Worm (Caenorhabditis elegans) whole organism, L1 larva: ENCODE data around the gene oig-5.

Source experiments
- C04F5.9 ChIP-seq: sonication (generic microtip); optimal IDR thresholded peaks from 2 replicates; lab custom pipeline; 2016; ENCODE audit warnings: missing genetic modification characterization, missing compliant biosample characterization
- C16A3.4 ChIP-seq: fragments of 150-350 bp; optimal IDR thresholded peaks from 2 replicates; lab custom pipeline; 2014; ENCODE audit warnings: missing biosample characterization, missing genetic modification characterization
- C34B4.2 ChIP-seq: sonication (generic microtip); optimal IDR thresholded peaks from 2 replicates; lab custom pipeline; 2017; ENCODE audit warnings: mild to moderate bottlenecking, missing genetic modification characterization, missing compliant biosample characterization
- Y116A8C.19 ChIP-seq: sonication (generic microtip); optimal IDR thresholded peaks from 2 replicates; lab custom pipeline; 2016; ENCODE audit warnings: missing compliant biosample characterization, missing genetic modification characterization, borderline replicate concordance
- ama-1 ChIP-seq: fragments of 150-350 bp; optimal IDR thresholded peaks from 2 replicates; lab custom pipeline; 2014
- ceh-82 ChIP-seq, 3 experiments: fragments of 150-350 bp in 1 of 3; sonication (generic microtip) in 2 of 3; optimal IDR thresholded peaks; 2 replicates each; lab custom pipeline; 2014 to 2017; ENCODE audit warnings: missing biosample characterization in 3 of 3, missing genetic modification characterization in 3 of 3
- ceh-88 ChIP-seq: fragments of 200-800 bp; sonication (Bioruptor generic); IDR thresholded peaks from 2 replicates; pipeline ENCODE4 v1.3.6; 2022; ENCODE audit warnings: missing genetic modification characterization, missing compliant biosample characterization
- ceh-90 ChIP-seq: sonication (generic microtip); optimal IDR thresholded peaks from 2 replicates; lab custom pipeline; 2016; ENCODE audit warnings: missing genetic modification characterization, missing compliant biosample characterization
- ces-1 ChIP-seq: fragments of 150-350 bp; optimal IDR thresholded peaks from 2 replicates; lab custom pipeline; 2014; ENCODE audit warnings: missing biosample characterization, missing genetic modification reagents, missing genetic modification characterization
- dpl-1 ChIP-seq, 3 experiments: fragments of 150-350 bp in 2 of 3; sonication (generic microtip) in 1 of 3; optimal IDR thresholded peaks; 2 replicates each; lab custom pipeline; 2014 to 2017; ENCODE audit warnings: missing biosample characterization in 3 of 3, missing genetic modification characterization in 3 of 3, missing genetic modification reagents in 3 of 3
- dsc-1 ChIP-seq: sonication (generic microtip); optimal IDR thresholded peaks from 2 replicates; lab custom pipeline; 2016; ENCODE audit warnings: mild to moderate bottlenecking, missing genetic modification characterization, missing compliant biosample characterization
- efl-1 ChIP-seq, 4 experiments: fragments of 150-350 bp; optimal IDR thresholded peaks in 3 of 4; peaks in 1 of 4; 1 replicate in 1 of 4; 2 replicates in 3 of 4; lab custom pipeline; 2014; ENCODE audit warnings: missing biosample characterization in 2 of 4, missing genetic modification characterization in 2 of 4, missing genetic modification reagents in 2 of 4
- elt-2 ChIP-seq: sonication (generic microtip); optimal IDR thresholded peaks from 2 replicates; lab custom pipeline; 2016; ENCODE audit warnings: missing genetic modification characterization, mild to moderate bottlenecking, inconsistent platforms, missing compliant biosample characterization, missing genetic modification reagents
- elt-3 ChIP-seq, 6 experiments: fragments of 150-350 bp in 1 of 6; sonication (generic microtip); optimal IDR thresholded peaks; 2 replicates each; lab custom pipeline; 2017 to 2018; ENCODE audit warnings: missing biosample characterization in 6 of 6, missing genetic modification characterization in 6 of 6, inconsistent platforms in 1 of 6
- fos-1 ChIP-seq: fragments of 150-350 bp; optimal IDR thresholded peaks from 2 replicates; lab custom pipeline; 2014; ENCODE audit warnings: missing biosample characterization, missing genetic modification characterization
- grh-1 ChIP-seq: fragments of 200-800 bp; sonication (Bioruptor generic); IDR thresholded peaks from 2 replicates; pipeline ENCODE4 v1.3.6; 2022; ENCODE audit warnings: missing genetic modification reagents, missing genetic modification characterization, missing compliant biosample characterization
- lin-15B ChIP-seq: fragments of 150-350 bp; sonication (generic microtip); optimal IDR thresholded peaks from 3 replicates; lab custom pipeline; 2014; ENCODE audit warnings: missing biosample characterization, missing genetic modification characterization
- lin-35 ChIP-seq, 2 experiments: fragments of 150-350 bp; optimal IDR thresholded peaks; 2 replicates each; lab custom pipeline; 2014; ENCODE audit warnings: missing biosample characterization in 2 of 2, missing genetic modification characterization in 2 of 2, missing genetic modification reagents in 2 of 2
- lir-3 ChIP-seq: sonication (generic microtip); optimal IDR thresholded peaks from 2 replicates; lab custom pipeline; 2016; ENCODE audit warnings: mild to moderate bottlenecking, missing genetic modification characterization, moderate library complexity, missing compliant biosample characterization; ENCODE audit not compliant: poor library complexity
- lsy-2 ChIP-seq, 2 experiments: fragments of 150-350 bp; optimal IDR thresholded peaks; 2 replicates each; lab custom pipeline; 2014; ENCODE audit warnings: missing biosample characterization in 2 of 2, missing genetic modification characterization in 2 of 2
- mdl-1 ChIP-seq, 2 experiments: fragments of 150-350 bp; optimal IDR thresholded peaks; 2 replicates each; lab custom pipeline; 2014 to 2017; ENCODE audit warnings: missing biosample characterization in 2 of 2, missing genetic modification characterization in 2 of 2, inconsistent platforms in 1 of 2
- mef-2 ChIP-seq: fragments of 150-350 bp; optimal IDR thresholded peaks from 2 replicates; lab custom pipeline; 2014; ENCODE audit warnings: missing biosample characterization, missing genetic modification characterization
- mep-1 ChIP-seq: fragments of 150-350 bp; optimal IDR thresholded peaks from 2 replicates; lab custom pipeline; 2014; ENCODE audit warnings: missing biosample characterization, missing genetic modification characterization
- nhr-237 ChIP-seq: fragments of 150-350 bp; optimal IDR thresholded peaks from 2 replicates; lab custom pipeline; 2014; ENCODE audit warnings: missing biosample characterization, missing genetic modification characterization
- nhr-28 ChIP-seq: fragments of 150-350 bp; optimal IDR thresholded peaks from 2 replicates; lab custom pipeline; 2014; ENCODE audit warnings: missing biosample characterization, missing genetic modification characterization
- nhr-84 ChIP-seq: sonication (generic microtip); optimal IDR thresholded peaks from 2 replicates; lab custom pipeline; 2017; ENCODE audit warnings: missing biosample characterization, missing genetic modification characterization
- nhr-85 ChIP-seq: sonication (generic microtip); peaks from one replicate; lab custom pipeline; 2016; ENCODE audit warnings: missing genetic modification characterization, inconsistent platforms, missing compliant biosample characterization
- nhr-90 ChIP-seq: sonication (generic microtip); optimal IDR thresholded peaks from 2 replicates; lab custom pipeline; 2016; ENCODE audit warnings: mild to moderate bottlenecking, missing genetic modification characterization, missing compliant biosample characterization; ENCODE audit not compliant: poor library complexity
- rnt-1 ChIP-seq: sonication (generic microtip); optimal IDR thresholded peaks from 2 replicates; lab custom pipeline; 2016; ENCODE audit warnings: mild to moderate bottlenecking, missing genetic modification characterization, moderate library complexity, missing compliant biosample characterization
- skn-1 ChIP-seq: fragments of 150-350 bp; optimal IDR thresholded peaks from 2 replicates; lab custom pipeline; 2014; ENCODE audit warnings: missing biosample characterization, missing genetic modification characterization
- snpc-4 ChIP-seq: fragments of 150-350 bp; optimal IDR thresholded peaks from 2 replicates; lab custom pipeline; 2014; ENCODE audit warnings: missing biosample characterization, missing genetic modification characterization
- snu-23 ChIP-seq: sonication (generic microtip); optimal IDR thresholded peaks from 2 replicates; lab custom pipeline; 2016; ENCODE audit warnings: missing genetic modification characterization, missing compliant biosample characterization
- sox-4 ChIP-seq: sonication (generic microtip); optimal IDR thresholded peaks from 2 replicates; lab custom pipeline; 2016; ENCODE audit warnings: missing genetic modification characterization, missing compliant biosample characterization
- sptf-1 ChIP-seq: fragments of 150-350 bp; optimal IDR thresholded peaks from 2 replicates; lab custom pipeline; 2014; ENCODE audit warnings: missing biosample characterization, missing genetic modification characterization
- unc-130 ChIP-seq: fragments of 150-350 bp; optimal IDR thresholded peaks from 2 replicates; lab custom pipeline; 2017; ENCODE audit warnings: missing biosample characterization, missing genetic modification characterization, inconsistent platforms
- unc-30 ChIP-seq: sonication (generic microtip); optimal IDR thresholded peaks from 2 replicates; lab custom pipeline; 2017; ENCODE audit warnings: missing biosample characterization, missing genetic modification characterization
- unc-62 ChIP-seq: fragments of 150-350 bp; optimal IDR thresholded peaks from 2 replicates; lab custom pipeline; 2014; ENCODE audit warnings: missing biosample characterization, missing genetic modification reagents, missing genetic modification characterization
- unc-98 ChIP-seq: fragments of 200-800 bp; sonication (Bioruptor generic); IDR thresholded peaks from 2 replicates; pipeline ENCODE4 v1.3.6; 2022; ENCODE audit warnings: missing genetic modification characterization, missing compliant biosample characterization
- vab-15 ChIP-seq: sonication (generic microtip); optimal IDR thresholded peaks from 2 replicates; lab custom pipeline; 2017; ENCODE audit warnings: missing genotype, mild to moderate bottlenecking, missing genetic modification characterization, missing compliant biosample characterization
- xbp-1 ChIP-seq: sonication (generic microtip); optimal IDR thresholded peaks from 2 replicates; lab custom pipeline; 2016; ENCODE audit warnings: missing genetic modification characterization, missing compliant biosample characterization
- ztf-11 ChIP-seq, 2 experiments: sonication (generic microtip); optimal IDR thresholded peaks; 2 replicates each; lab custom pipeline; 2016 to 2017; ENCODE audit warnings: missing genetic modification characterization in 2 of 2, missing biosample characterization in 1 of 2, missing compliant biosample characterization in 1 of 2

The oig-5 gene

ce11 chrIV:14795918-14796488 lies 11.0 kb upstream of the oig-5 start, which contains the start of gene coq-3:
Gene coq-3 (minus strand): TSS chrIV:14796324.
- TF ChIP-seq ztf-11 (tag; optimal IDR thresholded peaks at IDR 0.05; lab: Kevin White, UChicago) (no peak), snpc-4 (tag; lab: Kevin White, UChicago) (no peak), unc-30 (tag; lab: Kevin White, UChicago) (no peak), ama-1 (lab: Kevin White, UChicago) (peak; percentile 27), nhr-90 (peak; percentile 10), nhr-85 (tag; lab: Kevin White, UChicago) (no peak), fos-1 (tag; lab: Kevin White, UChicago) (no peak)

- TF ChIP-seq ces-1 (no peak), dpl-1 (GFP tag; optimal IDR thresholded peaks at IDR 0.05; lab: Kevin White, UChicago) (peak in 2 of 3 experiments; percentile 20 to 41), sox-4 (tag; lab: Kevin White, UChicago) (no peak), vab-15 (tag; lab: Kevin White, UChicago) (no peak), Y116A8C.19 (no peak), nhr-90 (no peak), ceh-82 (tag; optimal IDR thresholded peaks at IDR 0.05; lab: Kevin White, UChicago) (peak in 1 of 3 experiments; percentile 49), xbp-1 (tag; lab: Kevin White, UChicago) (no peak), rnt-1 (no peak), nhr-237 (no peak), grh-1 (GFP tag; lab: Robert Waterston, UW) (no peak), C16A3.4 (no peak), ceh-90 (tag; lab: Kevin White, UChicago) (no peak), sptf-1 (tag; lab: Kevin White, UChicago) (no peak), efl-1 (optimal IDR thresholded peaks at IDR 0.05; lab: Kevin White, UChicago) (peak; percentile 27 to 50), efl-1 (GFP tag; optimal IDR thresholded peaks at IDR 0.05 in 1 of 2; lab: Kevin White, UChicago) (peak; percentile 19 to 89), unc-98 (no peak), lin-35 (GFP tag; optimal IDR thresholded peaks at IDR 0.05; lab: Kevin White, UChicago) (peak; percentile 38 to 60), lir-3 (tag; lab: Kevin White, UChicago) (no peak), elt-3 (tag; optimal IDR thresholded peaks at IDR 0.05; lab: Kevin White, UChicago) (no peak), C04F5.9 (no peak), nhr-84 (tag; lab: Kevin White, UChicago) (no peak), lin-15B (tag; lab: Kevin White, UChicago) (peak; percentile 19), C34B4.2 (tag; lab: Kevin White, UChicago) (no peak), mdl-1 (tag; optimal IDR thresholded peaks at IDR 0.05; lab: Kevin White, UChicago) (peak in 1 of 2 experiments; percentile 24), nhr-28 (no peak), ceh-88 (GFP tag; lab: Robert Waterston, UW) (no peak), dsc-1 (tag; lab: Kevin White, UChicago) (no peak), fos-1 (tag; lab: Kevin White, UChicago) (no peak), elt-2 (no peak), mef-2 (tag; lab: Kevin White, UChicago) (no peak), lsy-2 (tag; optimal IDR thresholded peaks at IDR 0.05; lab: Kevin White, UChicago) (peak; percentile 18 to 61), skn-1 (tag; lab: Kevin White, UChicago) (peak; percentile 62), mep-1 (tag; lab: Kevin White, UChicago) (no peak), unc-62 (no peak)
These were observed 9.6 kb upstream of the oig-5 start, which contains the start of the genes Y57G11C.1147 and nuo-3 for ce11 chrIV:14797354-14797753. Gene Y57G11C.1147 (minus strand): TSS chrIV:14797514. Gene nuo-3 (minus strand): TSS chrIV:14797544.

- TF ChIP-seq unc-130 (no peak), snu-23 (GFP tag; lab: Kevin White, UChicago) (no peak), lin-35 (GFP tag; optimal IDR thresholded peaks at IDR 0.05; lab: Kevin White, UChicago) (no peak), mdl-1 (tag; optimal IDR thresholded peaks at IDR 0.05; lab: Kevin White, UChicago) (no peak)
These were observed 9.2 kb upstream of the oig-5 start, which contains the start of gene arl-8 for ce11 chrIV:14797849-14798248. Gene arl-8 (plus strand): TSS chrIV:14798149.
